Worm (Caenorhabditis elegans): Measurements from ENCODE around the gene lgc-13.

DNA sequence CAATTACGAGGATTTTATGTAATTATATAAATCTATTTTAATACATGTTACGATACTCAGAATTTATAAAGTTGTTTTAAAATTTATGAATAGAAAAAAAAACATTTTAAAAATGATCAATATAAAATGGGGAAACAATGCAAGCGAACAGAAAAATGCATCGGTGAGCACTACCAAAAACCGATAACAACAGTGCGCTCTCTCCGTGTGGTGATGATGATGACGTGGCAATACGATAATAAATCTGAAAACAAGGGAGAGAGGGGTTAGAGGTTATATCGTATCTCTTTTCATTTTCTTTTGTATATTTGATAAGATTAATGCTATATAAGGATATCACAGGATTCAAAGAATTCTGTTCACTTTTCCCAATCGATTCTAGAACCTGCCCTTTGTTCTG, 37.0 kb downstream of the lgc-13 start:
- TF ChIP-seq madf-6 (GFP tag; IDR thresholded peaks at IDR 0.05) (no peak), K11D2.4 (GFP tag; IDR thresholded peaks at IDR 0.05) (no peak), hrde-1 (tag; optimal IDR thresholded peaks at IDR 0.05; ENCODE audit: borderline replicate concordance) (no peak), F33H1.4 (GFP tag; IDR thresholded peaks at IDR 0.05) (no peak)

Data from whole organism, young adult.